Worm (Caenorhabditis elegans): ENCODE measurements around the gene ntl-3.

ntl-3 gene

ce11 chrIII:11847658-11848202, 1.5 kb upstream of the ntl-3 start, which contains the start of gene mif-1:
Gene mif-1 (plus strand): TSS chrIII:11848152.
- TF ChIP-seq dve-1 (tag; optimal IDR thresholded peaks at IDR 0.05; ENCODE audit: insufficient read depth) (peak; percentile 20), dpl-1 (GFP tag; optimal IDR thresholded peaks at IDR 0.05) (peak; percentile 51), nhr-28 (tag; optimal IDR thresholded peaks at IDR 0.05) (peak; percentile 27), madf-5 (GFP tag; IDR thresholded peaks at IDR 0.05) (no peak), aha-1 (tag) (peak; percentile 64), unc-39 (tag; optimal IDR thresholded peaks at IDR 0.05) (no peak), unc-62 (GFP tag; optimal IDR thresholded peaks at IDR 0.05 in 1 of 2) (peak in 1 of 2 experiments; percentile 82), unc-62 (tag; optimal IDR thresholded peaks at IDR 0.05) (no peak), hlh-30 (tag; optimal IDR thresholded peaks at IDR 0.05; ENCODE audit: insufficient read depth) (peak; percentile 89), sdz-12 (GFP tag; optimal IDR thresholded peaks at IDR 0.05) (no peak), mes-2 (tag; optimal IDR thresholded peaks at IDR 0.05; ENCODE audit: poor library complexity, severe bottlenecking) (peak; percentile 45), Y48G9A.11 (GFP tag; IDR thresholded peaks at IDR 0.05) (no peak), daf-16 (GFP tag; optimal IDR thresholded peaks at IDR 0.05) (no peak), daf-16 (tag; optimal IDR thresholded peaks at IDR 0.05) (peak; percentile 52), lin-39 (tag; optimal IDR thresholded peaks at IDR 0.05) (no peak), spr-1 (tag; optimal IDR thresholded peaks at IDR 0.05) (no peak), mxl-3 (GFP tag; optimal IDR thresholded peaks at IDR 0.05) (no peak), T20F7.1 (GFP tag; optimal IDR thresholded peaks at IDR 0.05) (no peak), Y75B8A.6 (GFP tag; IDR thresholded peaks at IDR 0.05) (no peak), zip-2 (tag; optimal IDR thresholded peaks at IDR 0.05) (no peak), hlh-11 (tag; optimal IDR thresholded peaks at IDR 0.05) (peak; percentile 35), ceh-28 (tag; optimal IDR thresholded peaks at IDR 0.05) (no peak), attf-4 (tag; optimal IDR thresholded peaks at IDR 0.05) (no peak), F37D6.2 (tag; optimal IDR thresholded peaks at IDR 0.05) (no peak), nhr-77 (tag; optimal IDR thresholded peaks at IDR 0.05) (no peak), dmd-8 (GFP tag; IDR thresholded peaks at IDR 0.05) (no peak), nhr-111 (GFP tag; optimal IDR thresholded peaks at IDR 0.05) (no peak), dmd-6 (GFP tag; IDR thresholded peaks at IDR 0.05) (peak; percentile 19; the same call in 1 of the 2 replicates), lsy-2 (tag; optimal IDR thresholded peaks at IDR 0.05) (peak; percentile 54 to 98), snpc-1.2 (GFP tag; IDR thresholded peaks at IDR 0.05) (no peak), mep-1 (tag; optimal IDR thresholded peaks at IDR 0.05) (peak; percentile 26)

ce11 chrIII:11847014-11847413, 749 bp upstream of the ntl-3 start:
- TF ChIP-seq spr-1 (tag; optimal IDR thresholded peaks at IDR 0.05) (no peak), arid-1 (GFP tag; conservative IDR thresholded peaks at IDR 0.05) (no peak), lin-39 (tag; optimal IDR thresholded peaks at IDR 0.05) (no peak), F26F4.8 (GFP tag; conservative IDR thresholded peaks at IDR 0.05) (no peak), dpl-1 (GFP tag; optimal IDR thresholded peaks at IDR 0.05) (no peak), unc-130 (GFP tag; optimal IDR thresholded peaks at IDR 0.05) (no peak), Y5F2A.4 (GFP tag; optimal IDR thresholded peaks at IDR 0.05) (no peak), F49E8.2 (tag; optimal IDR thresholded peaks at IDR 0.05; ENCODE audit: borderline replicate concordance) (no peak), daf-8 (GFP tag; IDR thresholded peaks at IDR 0.05) (no peak), ZK546.5 (tag; optimal IDR thresholded peaks at IDR 0.05) (no peak), tag-97 (GFP tag; IDR thresholded peaks at IDR 0.05) (no peak), lsy-2 (tag; optimal IDR thresholded peaks at IDR 0.05) (peak in 1 of 2 experiments; percentile 9), R02D3.7 (tag; optimal IDR thresholded peaks at IDR 0.05) (no peak), unc-62 (GFP tag; optimal IDR thresholded peaks at IDR 0.05 in 1 of 2) (peak in 1 of 2 experiments; percentile 43), unc-62 (tag; optimal IDR thresholded peaks at IDR 0.05) (no peak), php-3 (GFP tag; IDR thresholded peaks at IDR 0.05) (no peak), madf-5 (GFP tag; IDR thresholded peaks at IDR 0.05) (no peak), rbr-2 (tag; optimal IDR thresholded peaks at IDR 0.05) (no peak), D1046.2 (GFP tag; IDR thresholded peaks at IDR 0.05) (no peak), ceh-28 (tag; optimal IDR thresholded peaks at IDR 0.05) (peak; percentile 48), Y75B8A.6 (GFP tag; IDR thresholded peaks at IDR 0.05) (no peak)
